Worm (Caenorhabditis elegans) whole organism, midembryonic: Measurements from ENCODE around the gene srh-45.

ENCODE experiments used
- T22C8.4 ChIP-seq: fragments of 200-800 bp; sonication (Bioruptor generic); IDR thresholded peaks from 2 replicates; pipeline ENCODE4 v1.3.6; 2022; ENCODE audit warnings: missing genetic modification characterization, missing compliant biosample characterization
- cog-1 ChIP-seq: sonication (generic microtip); optimal IDR thresholded peaks from 2 replicates; lab custom pipeline; 2016; ENCODE audit warnings: missing genetic modification characterization, missing compliant biosample characterization
- flt-1 ChIP-seq: fragments of 200-800 bp; sonication (Bioruptor generic); IDR thresholded peaks from 2 replicates; pipeline ENCODE4 v1.3.6; 2022; ENCODE audit warnings: missing genetic modification characterization, missing compliant biosample characterization
- klf-2 ChIP-seq: fragments of 200-800 bp; sonication (Bioruptor generic); conservative IDR thresholded peaks from 2 replicates; pipeline ENCODE4 v1.3.6; 2022; ENCODE audit warnings: missing genetic modification reagents, missing genetic modification characterization, missing compliant biosample characterization
- med-1 ChIP-seq: sonication (generic microtip); optimal IDR thresholded peaks from 2 replicates; lab custom pipeline; 2017; ENCODE audit warnings: missing genetic modification characterization, mild to moderate bottlenecking, missing compliant biosample characterization, antibody characterized with exemption, missing genetic modification reagents; ENCODE audit not compliant: insufficient read depth
- ref-1 ChIP-seq: fragments of 200-800 bp; sonication (Bioruptor generic); conservative IDR thresholded peaks from 2 replicates; pipeline ENCODE4 v1.3.6; 2022; ENCODE audit warnings: missing genetic modification reagents, missing genetic modification characterization, missing compliant biosample characterization
- tab-1 ChIP-seq: fragments of 200-800 bp; sonication (Bioruptor generic); IDR thresholded peaks from 2 replicates; pipeline ENCODE4 v1.3.6; 2022; ENCODE audit warnings: missing genetic modification characterization, missing compliant biosample characterization
- ztf-23 ChIP-seq: fragments of 200-800 bp; sonication (Bioruptor generic); IDR thresholded peaks from 2 replicates; pipeline ENCODE4 v1.3.6; 2022; ENCODE audit warnings: missing genetic modification reagents, missing genetic modification characterization, missing compliant biosample characterization
- ztf-29 ChIP-seq: fragments of 200-800 bp; sonication (Bioruptor generic); IDR thresholded peaks from 2 replicates; pipeline ENCODE4 v1.3.6; 2022; ENCODE audit warnings: missing genetic modification reagents, missing genetic modification characterization, missing compliant biosample characterization

The srh-45 gene

DNA sequence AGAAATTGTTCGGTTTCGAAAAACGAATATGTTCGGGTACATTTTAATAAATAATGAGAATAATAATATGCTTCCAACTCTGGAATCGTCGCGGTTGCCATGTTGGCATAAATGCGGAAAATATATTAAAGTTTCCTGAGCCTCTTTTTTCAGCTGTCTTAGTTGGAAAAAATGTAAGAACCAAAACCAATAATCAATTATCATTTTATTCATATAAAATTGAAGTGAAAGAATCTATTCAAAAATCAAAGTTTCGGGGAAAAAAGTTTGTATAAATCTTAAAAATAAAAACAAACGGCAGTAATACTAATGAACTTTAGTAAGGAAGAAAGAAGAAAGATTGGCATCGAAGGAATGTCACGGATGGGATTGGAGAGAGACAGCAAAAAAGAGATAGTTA lies at the start of gene srh-45:
srh-45 (minus strand) TSS at position 101 of the 400 bp plus-strand sequence.
- no peak for TF ChIP-seq ref-1 (GFP tag; lab: Robert Waterston, UW)
- TF ChIP-seq flt-1 = no peak
- TF ChIP-seq ztf-29 (GFP tag; lab: Robert Waterston, UW) = no peak
- no peak for TF ChIP-seq cog-1 (tag; lab: Kevin White, UChicago)
- TF ChIP-seq med-1 (GFP tag; lab: Kevin White, UChicago) = no peak
- TF ChIP-seq ztf-23 (GFP tag; lab: Robert Waterston, UW) = no peak
- no peak for TF ChIP-seq klf-2 (GFP tag; lab: Robert Waterston, UW)
- TF ChIP-seq T22C8.4 (GFP tag; lab: Robert Waterston, UW) = no peak
- no peak for TF ChIP-seq tab-1

DNA sequence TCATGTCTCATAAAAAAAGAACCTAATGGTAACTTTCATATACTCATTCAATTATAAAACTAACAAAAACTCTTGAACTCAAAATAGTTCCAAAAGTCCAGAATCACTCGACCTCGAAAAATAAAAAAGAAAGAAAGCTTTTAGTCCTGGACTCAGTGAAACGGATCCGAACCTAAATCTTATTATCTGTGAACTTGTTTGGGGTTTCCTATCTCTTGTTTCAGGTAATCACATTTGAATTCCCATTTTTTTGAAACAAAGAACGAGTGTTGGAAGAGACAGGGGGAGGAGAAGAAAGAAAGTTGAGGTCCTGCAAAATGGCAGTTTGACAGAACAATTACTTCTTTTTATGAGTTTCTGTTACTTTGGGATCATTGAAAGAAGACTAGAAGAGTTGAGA lies 49.5 kb upstream of the srh-45 start:
- TF ChIP-seq klf-2 (GFP tag; lab: Robert Waterston, UW) (no peak), med-1 (GFP tag; lab: Kevin White, UChicago) (no peak), ztf-29 (GFP tag; lab: Robert Waterston, UW) (no peak), ref-1 (GFP tag; lab: Robert Waterston, UW) (no peak), flt-1 (no peak), T22C8.4 (GFP tag; lab: Robert Waterston, UW) (no peak), cog-1 (tag; lab: Kevin White, UChicago) (no peak)

DNA sequence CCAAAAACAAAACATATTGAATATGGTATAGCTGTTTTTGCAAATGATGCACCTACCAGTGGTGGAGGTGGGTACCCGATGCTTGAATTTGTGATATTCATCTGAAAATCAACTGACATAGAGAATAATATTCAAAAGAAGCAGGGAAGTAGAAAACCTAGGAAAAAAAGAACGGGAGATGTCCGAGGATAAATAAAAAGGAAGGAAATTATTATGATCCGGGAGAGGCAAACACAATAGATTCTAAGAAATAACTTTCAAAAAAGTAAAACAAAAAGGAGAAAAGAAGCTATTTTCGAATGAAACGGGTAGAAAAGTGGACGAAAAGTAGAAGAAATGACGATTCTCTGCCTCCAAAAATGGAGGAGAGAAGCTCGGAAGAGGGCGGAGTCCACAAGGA lies 48.1 kb upstream of the srh-45 start, which contains the start of gene npr-25:
npr-25 (minus strand) TSS at position 101 of the 400 bp plus-strand sequence.
- TF ChIP-seq ref-1 (GFP tag; lab: Robert Waterston, UW) = no peak
- TF ChIP-seq T22C8.4 (GFP tag; lab: Robert Waterston, UW) = no peak

DNA sequence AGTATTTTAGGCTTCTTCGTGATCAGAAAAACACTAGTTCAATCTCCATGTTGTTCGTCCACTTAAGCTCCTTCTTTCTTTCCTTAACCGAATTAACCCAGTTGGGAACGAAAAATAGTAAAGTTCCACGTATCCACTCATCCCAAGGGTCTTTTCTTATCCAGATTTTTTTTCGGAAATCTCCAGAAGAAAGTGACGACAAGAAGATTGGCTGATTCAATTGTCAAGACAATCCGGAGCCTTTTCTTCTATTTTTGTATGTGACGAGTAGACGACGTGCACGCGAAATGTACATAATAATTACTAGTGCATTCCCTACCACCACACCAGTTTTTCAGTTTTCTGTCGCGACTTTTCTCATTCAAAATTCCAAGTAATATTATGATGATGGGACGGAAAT lies 46.5 kb upstream of the srh-45 start:
- TF ChIP-seq flt-1 = no peak
- no peak for TF ChIP-seq tab-1
- no peak for TF ChIP-seq ztf-29 (GFP tag; lab: Robert Waterston, UW)
- TF ChIP-seq cog-1 (tag; lab: Kevin White, UChicago) = no peak
- TF ChIP-seq med-1 (GFP tag; lab: Kevin White, UChicago) = no peak
- no peak for TF ChIP-seq klf-2 (GFP tag; lab: Robert Waterston, UW)

DNA sequence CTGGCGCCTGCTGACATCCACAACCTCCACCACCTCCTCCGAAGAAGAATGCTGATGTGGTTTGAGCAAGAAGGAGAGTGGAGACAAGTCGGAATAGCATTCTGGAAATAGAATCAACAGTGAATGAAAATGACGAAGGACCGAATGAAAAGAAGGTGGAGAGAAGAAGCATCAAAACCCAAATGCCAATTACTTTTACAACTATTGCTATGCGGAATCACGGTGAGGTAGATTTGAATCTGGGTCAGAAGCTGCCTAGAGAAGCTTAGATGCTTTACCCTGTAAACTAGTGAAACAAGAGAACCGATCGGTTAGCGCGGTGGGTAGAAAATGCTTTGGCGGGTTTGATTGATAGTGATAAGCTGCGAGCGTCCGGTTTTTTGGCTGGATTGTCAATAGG lies 42.1 kb upstream of the srh-45 start, which contains the start of gene grl-7:
grl-7 (minus strand) TSS at position 101 of the 400 bp plus-strand sequence.
- TF ChIP-seq klf-2 (GFP tag; lab: Robert Waterston, UW) (no peak), flt-1 (no peak), med-1 (GFP tag; lab: Kevin White, UChicago) (no peak), ref-1 (GFP tag; lab: Robert Waterston, UW) (no peak), tab-1 (no peak)

DNA sequence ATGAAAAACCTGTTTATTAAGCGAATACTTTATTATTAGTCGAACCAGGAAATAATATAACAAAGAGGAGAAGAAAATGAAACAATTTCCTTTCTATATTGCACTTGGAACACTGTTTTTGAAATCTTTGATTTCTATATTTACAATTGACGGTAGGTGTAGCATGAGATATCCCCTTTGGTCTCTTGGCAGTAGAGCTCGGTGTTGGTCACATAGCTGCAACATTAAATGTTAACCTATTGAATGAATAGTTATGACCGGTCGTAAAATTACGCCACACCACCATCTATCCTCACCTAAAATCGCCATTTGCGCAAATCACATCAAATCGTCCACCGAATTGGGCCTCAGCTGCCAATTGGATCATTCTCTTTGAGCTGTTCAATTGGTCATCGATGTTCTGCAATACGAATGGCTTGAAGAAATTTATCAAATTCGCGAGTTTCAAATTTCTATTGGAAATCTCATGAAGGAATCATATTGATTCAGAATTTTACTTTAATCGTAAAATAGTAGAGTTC lies 40.1 kb upstream of the srh-45 start:
- no peak for TF ChIP-seq klf-2 (GFP tag; lab: Robert Waterston, UW)
- TF ChIP-seq flt-1 = peak; percentile 53; the same call in 1 of the 2 replicates

DNA sequence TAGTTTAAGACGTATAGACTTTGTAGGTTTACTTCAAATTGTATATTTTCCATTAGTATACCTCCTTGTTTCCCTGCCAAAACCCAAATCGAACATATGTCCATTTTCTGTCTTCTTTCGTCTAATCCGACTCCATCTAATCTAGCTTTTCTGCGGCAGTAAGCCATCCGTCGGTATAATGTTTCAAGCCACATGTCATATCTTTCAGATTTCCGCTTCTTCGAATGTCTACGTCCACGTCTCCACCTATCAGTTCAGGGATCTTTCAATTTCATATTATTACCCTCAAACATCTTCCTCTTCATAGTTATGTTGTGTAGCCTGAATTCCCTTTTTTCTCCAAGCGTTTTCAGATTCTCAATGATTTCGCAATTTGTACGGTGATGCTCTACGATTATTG lies 39.3 kb upstream of the srh-45 start:
- no peak for TF ChIP-seq ztf-23 (GFP tag; lab: Robert Waterston, UW)
- TF ChIP-seq cog-1 (tag; lab: Kevin White, UChicago) = no peak
- no peak for TF ChIP-seq tab-1
- no peak for TF ChIP-seq ref-1 (GFP tag; lab: Robert Waterston, UW)
- TF ChIP-seq ztf-29 (GFP tag; lab: Robert Waterston, UW) = no peak
- no peak for TF ChIP-seq T22C8.4 (GFP tag; lab: Robert Waterston, UW)
- no peak for TF ChIP-seq klf-2 (GFP tag; lab: Robert Waterston, UW)
- no peak for TF ChIP-seq med-1 (GFP tag; lab: Kevin White, UChicago)
- no peak for TF ChIP-seq flt-1

DNA sequence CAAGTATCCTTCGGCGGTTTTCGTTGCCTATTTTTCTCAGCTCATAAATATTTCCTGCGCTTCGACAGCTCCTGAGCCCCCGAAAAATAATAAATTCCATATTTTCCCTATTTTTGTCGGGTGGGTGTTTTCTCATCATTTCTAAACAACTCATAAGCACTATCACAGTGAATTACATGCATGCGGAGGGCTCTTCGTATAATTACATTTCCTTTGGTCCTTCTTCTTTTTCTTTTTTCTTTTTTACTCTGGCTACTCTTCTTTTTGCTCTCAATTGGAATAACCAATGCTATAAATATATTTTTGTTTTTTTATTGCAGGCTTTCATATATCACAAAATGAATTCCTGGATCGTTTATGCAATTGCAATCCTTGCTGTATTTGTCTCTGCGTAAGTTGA lies 37.1 kb upstream of the srh-45 start, which contains the start of gene T02E9.5:
T02E9.5 (plus strand) TSS at position 321 of the 400 bp plus-strand sequence.
- TF ChIP-seq ztf-29 (GFP tag; lab: Robert Waterston, UW) = no peak
- no peak for TF ChIP-seq cog-1 (tag; lab: Kevin White, UChicago)
- no peak for TF ChIP-seq klf-2 (GFP tag; lab: Robert Waterston, UW)
- no peak for TF ChIP-seq T22C8.4 (GFP tag; lab: Robert Waterston, UW)
- no peak for TF ChIP-seq ref-1 (GFP tag; lab: Robert Waterston, UW)

DNA sequence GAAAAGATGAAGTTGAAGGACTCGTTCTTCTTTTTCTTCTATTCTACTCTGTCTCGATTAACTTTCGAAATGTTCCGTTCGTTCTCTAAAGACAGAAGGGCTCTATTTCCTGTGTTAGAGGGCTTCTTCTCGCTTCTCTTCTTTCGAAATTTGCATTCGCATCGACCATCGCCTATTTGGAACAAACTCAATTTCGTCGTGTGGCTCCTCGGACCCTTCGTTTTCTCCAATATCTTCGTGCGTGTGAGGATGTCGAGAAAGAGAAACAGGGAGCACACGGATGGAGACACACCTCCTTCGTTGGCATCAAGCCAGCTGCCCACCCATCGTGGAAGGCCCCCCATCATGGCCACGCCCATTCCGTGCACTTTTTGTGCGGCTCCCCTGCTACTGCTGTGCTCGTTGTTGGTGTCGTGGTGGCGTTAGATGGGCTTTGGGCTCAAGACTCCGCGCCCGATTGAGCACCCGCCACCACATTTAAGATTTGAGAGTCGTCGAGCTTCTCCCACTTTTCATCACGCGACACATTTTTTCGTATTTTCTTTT lies 36.4 kb upstream of the srh-45 start:
- TF ChIP-seq klf-2 (GFP tag; lab: Robert Waterston, UW) = peak; percentile 62; the same call in 1 of the 2 replicates
- no peak for TF ChIP-seq cog-1 (tag; lab: Kevin White, UChicago)

DNA sequence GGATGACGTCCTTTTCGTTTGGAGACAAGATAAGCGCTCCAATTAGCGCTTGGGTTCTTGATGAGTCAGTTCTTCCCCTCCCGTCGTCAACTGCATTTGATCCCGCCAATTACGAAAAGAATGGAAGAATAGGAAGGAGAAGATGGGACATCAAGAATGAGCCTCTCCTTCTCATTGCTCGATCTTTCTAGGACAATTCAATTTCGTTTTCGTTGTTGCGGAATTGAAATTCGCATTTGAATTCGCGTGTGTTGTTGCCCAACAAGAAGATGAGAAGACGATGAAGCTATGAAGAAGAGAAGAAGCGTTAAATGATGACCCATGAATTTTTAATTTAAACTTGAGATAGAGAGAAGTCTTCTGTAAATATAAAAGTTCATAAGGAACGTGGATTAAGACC lies 32.1 kb upstream of the srh-45 start:
- no peak for TF ChIP-seq ztf-29 (GFP tag; lab: Robert Waterston, UW)
- no peak for TF ChIP-seq ztf-23 (GFP tag; lab: Robert Waterston, UW)
- TF ChIP-seq klf-2 (GFP tag; lab: Robert Waterston, UW) = no peak
- TF ChIP-seq med-1 (GFP tag; lab: Kevin White, UChicago) = no peak
- no peak for TF ChIP-seq flt-1
- TF ChIP-seq tab-1 = no peak
- no peak for TF ChIP-seq cog-1 (tag; lab: Kevin White, UChicago)
- TF ChIP-seq ref-1 (GFP tag; lab: Robert Waterston, UW) = no peak
- no peak for TF ChIP-seq T22C8.4 (GFP tag; lab: Robert Waterston, UW)
